Fruit fly (Drosophila melanogaster): ENCODE results near the gene CG44090.

- TF ChIP-seq EcR (GFP tag; optimal IDR thresholded peaks at IDR 0.05) (no peak), pan (optimal IDR thresholded peaks at IDR 0.05) (no peak), CG8478 (optimal IDR thresholded peaks at IDR 0.05) (no peak), psq (optimal IDR thresholded peaks at IDR 0.05) (no peak)
These were observed 20.6 kb downstream of the CG44090 start, which contains the start of gene CG42822 for dm6 chr3R:17413601-17414000.

Data from whole organism.